Worm (Caenorhabditis elegans) whole organism, late embryonic: ENCODE results near the gene C33D9.8.

Experiments used
- ceh-24 ChIP-seq: sonication (generic microtip); optimal IDR thresholded peaks from 2 replicates; lab custom pipeline; 2016; ENCODE audit warnings: mild to moderate bottlenecking, missing genetic modification characterization, missing compliant biosample characterization
- ceh-45 ChIP-seq: fragments of 200-800 bp; sonication (Bioruptor generic); IDR thresholded peaks from 2 replicates; pipeline ENCODE4 v1.3.6; 2022; ENCODE audit warnings: missing genetic modification reagents, missing genetic modification characterization, missing compliant biosample characterization
- ceh-48 ChIP-seq: sonication (generic microtip); optimal IDR thresholded peaks from 2 replicates; lab custom pipeline; 2016; ENCODE audit warnings: missing genetic modification characterization, inconsistent platforms, missing compliant biosample characterization
- dmd-4 ChIP-seq: sonication (generic microtip); optimal IDR thresholded peaks from 2 replicates; lab custom pipeline; 2016; ENCODE audit warnings: borderline replicate concordance, missing genetic modification characterization, missing compliant biosample characterization
- dve-1 ChIP-seq: sonication (generic microtip); optimal IDR thresholded peaks from 2 replicates; lab custom pipeline; 2017; ENCODE audit warnings: antibody characterized with exemption, mild to moderate bottlenecking, missing genetic modification characterization, missing compliant biosample characterization
- elt-2 ChIP-seq: sonication (generic microtip); optimal IDR thresholded peaks from 2 replicates; lab custom pipeline; 2016; ENCODE audit warnings: missing genetic modification reagents, missing genetic modification characterization, missing compliant biosample characterization
- eyg-1 ChIP-seq: sonication (generic microtip); optimal IDR thresholded peaks from 2 replicates; lab custom pipeline; 2016; ENCODE audit warnings: missing genotype, missing genetic modification characterization, missing compliant biosample characterization
- fkh-10 ChIP-seq: fragments of 150-350 bp; optimal IDR thresholded peaks from 2 replicates; lab custom pipeline; 2014; ENCODE audit warnings: missing biosample characterization, missing genetic modification reagents, missing genetic modification characterization
- lim-6 ChIP-seq: sonication (generic microtip); optimal IDR thresholded peaks from 2 replicates; lab custom pipeline; 2016; ENCODE audit warnings: missing genetic modification characterization, missing compliant biosample characterization
- nhr-11 ChIP-seq: fragments of 150-350 bp; optimal IDR thresholded peaks from 2 replicates; lab custom pipeline; 2014; ENCODE audit warnings: missing biosample characterization, missing genetic modification characterization
- pag-3 ChIP-seq: sonication (generic microtip); optimal IDR thresholded peaks from 2 replicates; lab custom pipeline; 2016; ENCODE audit warnings: missing compliant biosample characterization, missing genetic modification characterization, borderline replicate concordance
- tbx-2 ChIP-seq: sonication (generic microtip); optimal IDR thresholded peaks from 2 replicates; lab custom pipeline; 2016; ENCODE audit warnings: missing genetic modification characterization, missing compliant biosample characterization
- unc-3 ChIP-seq, 2 experiments: fragments of 200-800 bp in 1 of 2; sonication (Bioruptor generic) in 1 of 2; sonication (generic microtip) in 1 of 2; conservative IDR thresholded peaks in 1 of 2; optimal IDR thresholded peaks in 1 of 2; 2 replicates each; pipeline versions ENCODE4 v1.3.6 to Lab custom; 2016 to 2022; ENCODE audit warnings: missing compliant biosample characterization in 2 of 2, missing genetic modification characterization in 2 of 2, missing genetic modification reagents in 1 of 2
- unc-86 ChIP-seq: sonication (generic microtip); optimal IDR thresholded peaks from 2 replicates; lab custom pipeline; 2016; ENCODE audit warnings: missing genetic modification characterization, missing compliant biosample characterization

DNA sequence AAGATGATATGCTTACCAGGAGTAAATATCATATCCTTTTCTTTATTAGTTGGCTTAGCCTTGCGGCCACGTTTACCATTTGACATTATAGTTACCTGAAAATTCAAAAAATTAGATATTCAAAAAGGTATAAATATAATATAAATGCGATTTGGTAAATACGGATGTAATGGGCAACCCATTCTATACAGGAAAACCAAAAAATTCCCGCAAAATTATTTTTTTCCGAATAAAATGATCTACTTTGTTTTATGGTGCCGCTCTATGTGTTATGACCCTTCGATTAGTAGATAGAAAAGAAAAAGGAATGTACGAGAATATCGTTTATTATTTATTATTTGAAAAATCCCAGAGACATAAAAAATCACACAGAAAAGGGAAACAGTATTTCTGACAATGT is 31.8 kb downstream of the C33D9.8 start, which contains the start of gene elli-1:
- TF ChIP-seq elt-2 (tag; lab: Kevin White, UChicago): no peak
- no peak for TF ChIP-seq eyg-1 (tag; lab: Kevin White, UChicago)
- TF ChIP-seq ceh-24 (tag; lab: Kevin White, UChicago): no peak
- TF ChIP-seq ceh-48 (tag; lab: Kevin White, UChicago): no peak
- no peak for TF ChIP-seq pag-3 (tag; lab: Kevin White, UChicago)
- TF ChIP-seq unc-3 (GFP tag; conservative IDR thresholded peaks at IDR 0.05; lab: Robert Waterston, UW): no peak
- TF ChIP-seq unc-3 (tag; optimal IDR thresholded peaks at IDR 0.05; lab: Kevin White, UChicago): no peak
- no peak for TF ChIP-seq nhr-11 (tag; lab: Kevin White, UChicago)
- no peak for TF ChIP-seq dve-1
- TF ChIP-seq dmd-4: no peak
- no peak for TF ChIP-seq lim-6
- no peak for TF ChIP-seq ceh-45 (GFP tag; lab: Robert Waterston, UW)
- TF ChIP-seq tbx-2 (tag; lab: Kevin White, UChicago): no peak
- no peak for TF ChIP-seq fkh-10 (GFP tag; lab: Kevin White, UChicago)
- no peak for TF ChIP-seq unc-86 (tag; lab: Kevin White, UChicago)
